Fruit fly (Drosophila melanogaster) whole organism, embryonic: ENCODE data around the gene CG12010.
A peak's percentile ranks its signal among the peaks of the same experiment; 100 is the strongest.

Source experiments
- Aef1 ChIP-seq: fragments of 200-800 bp; sonication (Bioruptor generic); IDR thresholded peaks from 3 replicates; pipeline ENCODE4 v1.3.6; 2022; ENCODE audit warnings: missing biosample characterization, missing genetic modification characterization
- Asciz ChIP-seq: fragments of 200-800 bp; sonication (Bioruptor generic); optimal IDR thresholded peaks from 2 replicates; lab custom pipeline; 2017; ENCODE audit warnings: missing biosample characterization, mild to moderate bottlenecking, missing genetic modification characterization, missing genetic modification reagents
- CG10321 ChIP-seq: fragments of 200-800 bp; sonication (Bioruptor generic); IDR thresholded peaks from 2 replicates; pipeline ENCODE4 v1.3.6; 2022; ENCODE audit warnings: missing biosample characterization, missing genetic modification characterization
- CG10654 ChIP-seq: fragments of 200-800 bp; sonication (Bioruptor generic); optimal IDR thresholded peaks from 2 replicates; lab custom pipeline; 2016; ENCODE audit warnings: missing biosample characterization, missing genetic modification characterization
- CG11085 ChIP-seq: fragments of 200-800 bp; sonication (Bioruptor generic); IDR thresholded peaks from 2 replicates; pipeline ENCODE4 v1.3.6; 2022; ENCODE audit warnings: missing biosample characterization, missing genetic modification characterization
- CG12071 ChIP-seq: fragments of 200-800 bp; sonication (Bioruptor generic); optimal IDR thresholded peaks from 3 replicates; lab custom pipeline; 2018; ENCODE audit warnings: missing biosample characterization, mild to moderate bottlenecking, missing genetic modification characterization
- CG12659 ChIP-seq: fragments of 200-800 bp; sonication (Bioruptor generic); optimal IDR thresholded peaks from 3 replicates; lab custom pipeline; 2017; ENCODE audit warnings: mild to moderate bottlenecking, missing biosample characterization, missing genetic modification reagents, missing genetic modification characterization
- CG13123 ChIP-seq: fragments of 200-800 bp; sonication (Bioruptor generic); optimal IDR thresholded peaks from 2 replicates; lab custom pipeline; 2016; ENCODE audit warnings: missing biosample characterization, missing genetic modification characterization
- CG13287 ChIP-seq: fragments of 200-800 bp; sonication (Bioruptor generic); IDR thresholded peaks from 2 replicates; pipeline ENCODE4 v1.3.6; 2022; ENCODE audit warnings: missing biosample characterization, missing genetic modification characterization; ENCODE audit not compliant: partially characterized antibody
- CG13424 ChIP-seq: fragments of 200-800 bp; sonication (Bioruptor generic); optimal IDR thresholded peaks from 2 replicates; lab custom pipeline; 2019; ENCODE audit warnings: missing biosample characterization, mild to moderate bottlenecking, missing genetic modification characterization, moderate library complexity
- CG15269 ChIP-seq: fragments of 200-800 bp; sonication (Bioruptor generic); optimal IDR thresholded peaks from 2 replicates; lab custom pipeline; 2018; ENCODE audit warnings: missing biosample characterization, mild to moderate bottlenecking, missing genetic modification characterization, moderate library complexity
- CG15479 ChIP-seq: fragments of 200-800 bp; sonication (Bioruptor generic); optimal IDR thresholded peaks from 3 replicates; lab custom pipeline; 2019; ENCODE audit warnings: missing biosample characterization, mild to moderate bottlenecking, missing genetic modification characterization, moderate library complexity
- CG16813 ChIP-seq: fragments of 200-800 bp; sonication (Bioruptor generic); IDR thresholded peaks from 3 replicates; pipeline ENCODE4 v1.3.6; 2022; ENCODE audit warnings: missing biosample characterization, missing genetic modification characterization; ENCODE audit not compliant: partially characterized antibody
- CG16863 ChIP-seq: fragments of 200-800 bp; sonication (Bioruptor generic); optimal IDR thresholded peaks from 3 replicates; lab custom pipeline; 2016; ENCODE audit warnings: missing biosample characterization, missing genetic modification characterization
- CG17359 ChIP-seq: fragments of 200-800 bp; sonication (Bioruptor generic); optimal IDR thresholded peaks from 3 replicates; lab custom pipeline; 2018; ENCODE audit warnings: missing biosample characterization, mild to moderate bottlenecking, missing genetic modification characterization, moderate library complexity
- CG18011 ChIP-seq: fragments of 200-800 bp; sonication (Bioruptor generic); optimal IDR thresholded peaks from 2 replicates; lab custom pipeline; 2017; ENCODE audit warnings: missing biosample characterization, missing genetic modification characterization, mild to moderate bottlenecking, moderate library complexity, missing genotype
- CG2116 ChIP-seq: fragments of 200-800 bp; sonication (Bioruptor generic); optimal IDR thresholded peaks from 3 replicates; lab custom pipeline; 2018; ENCODE audit warnings: missing biosample characterization, mild to moderate bottlenecking, missing genetic modification characterization
- CG30020 ChIP-seq: fragments of 200-800 bp; optimal IDR thresholded peaks from 2 replicates; lab custom pipeline; 2019; ENCODE audit warnings: missing biosample characterization, mild to moderate bottlenecking, missing genetic modification characterization, moderate library complexity
- CG3065 ChIP-seq: fragments of 200-800 bp; sonication (Bioruptor generic); optimal IDR thresholded peaks from 2 replicates; lab custom pipeline; 2016; ENCODE audit warnings: missing biosample characterization, missing genetic modification characterization
- CG3163 ChIP-seq: fragments of 200-800 bp; sonication (Bioruptor generic); optimal IDR thresholded peaks from 3 replicates; lab custom pipeline; 2016; ENCODE audit warnings: missing biosample characterization, missing genetic modification characterization
- CG4282 ChIP-seq: fragments of 200-800 bp; sonication (Bioruptor generic); optimal IDR thresholded peaks from 2 replicates; lab custom pipeline; 2016; ENCODE audit warnings: missing biosample characterization, missing genetic modification characterization
- CG5245 ChIP-seq: fragments of 200-800 bp; sonication (Bioruptor generic); optimal IDR thresholded peaks from 3 replicates; lab custom pipeline; 2016; ENCODE audit warnings: missing biosample characterization, missing genetic modification characterization
- CG6813 ChIP-seq: fragments of 200-800 bp; sonication (Bioruptor generic); optimal IDR thresholded peaks from 2 replicates; lab custom pipeline; 2017; ENCODE audit warnings: missing biosample characterization, missing genetic modification characterization, mild to moderate bottlenecking, moderate library complexity, missing genetic modification reagents
- Dp ChIP-seq: fragments of 200-800 bp; sonication (Bioruptor generic); optimal IDR thresholded peaks from 2 replicates; lab custom pipeline; 2018; ENCODE audit warnings: missing biosample characterization, mild to moderate bottlenecking, missing genetic modification characterization, moderate library complexity
- Elba2 ChIP-seq: fragments of 200-800 bp; sonication (Bioruptor generic); optimal IDR thresholded peaks from 3 replicates; lab custom pipeline; 2016; ENCODE audit warnings: missing biosample characterization, missing genetic modification characterization
- Hmr ChIP-seq: fragments of 200-800 bp; sonication (Bioruptor generic); optimal IDR thresholded peaks from 3 replicates; lab custom pipeline; 2017; ENCODE audit warnings: mild to moderate bottlenecking, missing biosample characterization, missing genetic modification reagents, missing genetic modification characterization
- Hr51 ChIP-seq, 2 experiments: fragments of 200-800 bp; sonication (Bioruptor generic); optimal IDR thresholded peaks; 2 replicates in 1 of 2; 3 replicates in 1 of 2; lab custom pipeline; 2016 to 2018; ENCODE audit warnings: missing biosample characterization in 2 of 2, missing genetic modification characterization in 2 of 2, mild to moderate bottlenecking in 1 of 2, moderate library complexity in 1 of 2
- Jarid2 ChIP-seq: fragments of 200-800 bp; sonication (Bioruptor generic); optimal IDR thresholded peaks from 3 replicates; lab custom pipeline; 2017; ENCODE audit warnings: mild to moderate bottlenecking, missing biosample characterization, missing genetic modification reagents, missing genetic modification characterization
- MTF-1 ChIP-seq: fragments of 200-800 bp; sonication (Bioruptor generic); optimal IDR thresholded peaks from 2 replicates; lab custom pipeline; 2018; ENCODE audit warnings: missing biosample characterization, mild to moderate bottlenecking, missing genetic modification characterization, borderline replicate concordance
- Sry-δ ChIP-seq: fragments of 200-800 bp; sonication (Bioruptor generic); optimal IDR thresholded peaks from 2 replicates; lab custom pipeline; 2016; ENCODE audit warnings: missing biosample characterization, missing genetic modification characterization
- Usf ChIP-seq: fragments of 200-800 bp; sonication (Bioruptor generic); optimal IDR thresholded peaks from 2 replicates; lab custom pipeline; 2017; ENCODE audit warnings: missing genotype, missing biosample characterization, missing genetic modification characterization
- ab ChIP-seq: fragments of 200-800 bp; sonication (Bioruptor generic); optimal IDR thresholded peaks from 2 replicates; lab custom pipeline; 2016; ENCODE audit warnings: missing biosample characterization, missing genetic modification characterization
- ase ChIP-seq: fragments of 200-800 bp; sonication (Bioruptor generic); IDR thresholded peaks from 3 replicates; pipeline ENCODE4 v1.3.6; 2022; ENCODE audit warnings: missing biosample characterization, missing genetic modification characterization
- cas ChIP-seq: fragments of 200-800 bp; sonication (Bioruptor generic); IDR thresholded peaks from 2 replicates; pipeline ENCODE4 v1.3.6; 2022; ENCODE audit warnings: missing biosample characterization, missing genetic modification characterization
- cg ChIP-seq: fragments of 200-800 bp; sonication (Bioruptor generic); optimal IDR thresholded peaks from 3 replicates; lab custom pipeline; 2019; ENCODE audit warnings: missing biosample characterization, mild to moderate bottlenecking, missing genetic modification characterization, moderate library complexity
- chif ChIP-seq, 2 experiments: fragments of 200-800 bp; sonication (Bioruptor generic); optimal IDR thresholded peaks; 3 replicates each; lab custom pipeline; 2016; ENCODE audit warnings: missing biosample characterization in 2 of 2, missing genetic modification characterization in 2 of 2
- ci ChIP-seq: fragments of 200-800 bp; sonication (Bioruptor generic); IDR thresholded peaks from 3 replicates; pipeline ENCODE4 v1.3.6; 2022; ENCODE audit warnings: missing biosample characterization, missing genetic modification characterization
- dati ChIP-seq: fragments of 200-800 bp; sonication (Bioruptor generic); IDR thresholded peaks from 2 replicates; pipeline ENCODE4 v1.3.6; 2022; ENCODE audit warnings: missing biosample characterization, missing genetic modification characterization
- dmrt11E ChIP-seq: fragments of 200-800 bp; sonication (Bioruptor generic); optimal IDR thresholded peaks from 3 replicates; lab custom pipeline; 2018; ENCODE audit warnings: missing biosample characterization, mild to moderate bottlenecking, missing genetic modification characterization, moderate library complexity
- dmrt99B ChIP-seq: fragments of 200-800 bp; sonication (Bioruptor generic); optimal IDR thresholded peaks from 2 replicates; lab custom pipeline; 2018; ENCODE audit warnings: missing biosample characterization, mild to moderate bottlenecking, missing genetic modification characterization, moderate library complexity
- gsb ChIP-seq: fragments of 200-800 bp; sonication (Bioruptor generic); IDR thresholded peaks from 2 replicates; pipeline ENCODE4 v1.3.6; 2022; ENCODE audit warnings: missing biosample characterization, missing genetic modification characterization
- kah ChIP-seq: fragments of 200-800 bp; sonication (Bioruptor generic); optimal IDR thresholded peaks from 2 replicates; lab custom pipeline; 2018; ENCODE audit warnings: missing biosample characterization, mild to moderate bottlenecking, missing genetic modification characterization
- nerfin-1 ChIP-seq: fragments of 200-800 bp; sonication (Bioruptor generic); optimal IDR thresholded peaks from 3 replicates; lab custom pipeline; 2019; ENCODE audit warnings: missing biosample characterization, mild to moderate bottlenecking, missing genetic modification characterization, moderate library complexity
- pfk ChIP-seq: fragments of 200-800 bp; sonication (Bioruptor generic); optimal IDR thresholded peaks from 2 replicates; lab custom pipeline; 2018; ENCODE audit warnings: missing biosample characterization, mild to moderate bottlenecking, missing genetic modification characterization, moderate library complexity
- ranshi ChIP-seq: fragments of 200-800 bp; sonication (Bioruptor generic); IDR thresholded peaks from 2 replicates; pipeline ENCODE4 v1.3.6; 2022; ENCODE audit warnings: missing biosample characterization, missing genetic modification characterization
- salm ChIP-seq: fragments of 200-800 bp; sonication (Bioruptor generic); optimal IDR thresholded peaks from 2 replicates; lab custom pipeline; 2018; ENCODE audit warnings: missing biosample characterization, mild to moderate bottlenecking, missing genetic modification characterization
- unc-4 ChIP-seq: fragments of 200-800 bp; sonication (Bioruptor generic); IDR thresholded peaks from 2 replicates; pipeline ENCODE4 v1.3.6; 2022; ENCODE audit warnings: missing biosample characterization, missing genetic modification characterization; ENCODE audit not compliant: partially characterized antibody

The CG12010 gene

DNA sequence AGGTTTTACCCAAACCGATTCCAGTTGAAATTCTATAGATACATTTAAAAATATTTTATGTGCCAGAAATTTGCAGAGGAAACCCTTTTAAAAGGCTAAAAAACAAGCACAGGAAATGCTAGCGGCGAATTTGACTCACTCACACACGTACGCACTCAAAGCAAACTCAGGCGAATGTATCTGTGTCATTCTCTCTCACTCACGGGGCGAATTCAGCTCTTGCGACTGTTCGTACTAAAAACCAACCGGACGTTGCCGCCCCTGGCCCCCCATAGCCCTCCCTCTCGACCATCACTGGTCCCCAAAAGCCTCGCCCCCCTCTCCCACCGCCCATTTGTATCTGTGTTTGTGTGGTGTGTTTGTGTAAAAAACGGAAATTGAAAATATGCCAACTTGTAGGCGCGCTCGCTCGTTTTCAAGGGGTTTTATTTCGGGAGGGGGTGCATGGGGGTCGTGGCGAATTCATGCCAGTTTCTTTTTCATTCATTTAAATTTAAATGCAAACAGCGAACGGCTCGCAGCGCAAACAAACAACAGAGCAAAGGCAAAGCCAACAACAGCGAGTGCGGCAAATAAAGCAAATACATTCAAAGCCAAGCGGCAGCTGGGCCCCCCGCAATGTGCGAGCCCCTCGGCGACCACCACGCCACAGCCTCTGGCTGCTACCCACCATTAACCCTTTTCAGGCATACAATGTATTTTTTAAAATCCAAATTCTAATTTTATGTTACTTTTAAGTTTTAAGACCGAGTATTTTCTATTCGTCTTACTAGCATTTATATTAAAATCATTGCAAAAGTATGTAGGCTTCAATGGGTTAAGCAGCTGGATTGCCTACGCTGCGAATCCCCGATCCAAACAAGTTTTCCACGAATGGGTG, 44.4 kb downstream of the CG12010 start (continued):
- no peak for TF ChIP-seq dmrt11E (tag; lab: Kevin White, UChicago)
- TF ChIP-seq CG4282 (GFP tag; lab: Kevin White, UChicago), result peak; percentile 30
- peak; percentile 85 for TF ChIP-seq ci
- TF ChIP-seq CG12071 (GFP tag; lab: Kevin White, UChicago), result peak; percentile 81
- TF ChIP-seq cg (GFP tag; lab: Kevin White, UChicago), result peak; percentile 95
- TF ChIP-seq Elba2 (GFP tag; lab: Kevin White, UChicago), result no peak
- TF ChIP-seq Asciz (GFP tag; lab: Kevin White, UChicago), result peak; percentile 31
- TF ChIP-seq Jarid2 (GFP tag; lab: Kevin White, UChicago), result peak; percentile 40
- TF ChIP-seq CG16813 (GFP tag; lab: Robert Waterston, UW), result no peak; the same call in 2 of the 3 replicates
- peak; percentile 50 for TF ChIP-seq CG13424 (tag; lab: Kevin White, UChicago)
- TF ChIP-seq dati (GFP tag; lab: Robert Waterston, UW), result peak; percentile 70; the same call in 1 of the 2 replicates
- peak; percentile 71 for TF ChIP-seq CG11085 (GFP tag; lab: Robert Waterston, UW)
- TF ChIP-seq CG3163 (GFP tag; lab: Kevin White, UChicago), result peak; percentile 23
- TF ChIP-seq CG10654 (GFP tag; lab: Kevin White, UChicago), result peak; percentile 26
- no peak for TF ChIP-seq CG15479 (GFP tag; lab: Kevin White, UChicago)
- peak; percentile 31 for TF ChIP-seq kah (GFP tag; lab: Kevin White, UChicago)
- peak; percentile 63; the same call in 1 of the 2 replicates for TF ChIP-seq cas (GFP tag; lab: Robert Waterston, UW)
- peak; percentile 78 for TF ChIP-seq ase
- TF ChIP-seq Dp, result no peak
- TF ChIP-seq CG13123 (GFP tag; lab: Kevin White, UChicago), result peak; percentile 0
- peak; percentile 47 for TF ChIP-seq CG16863
- peak; percentile 25 for TF ChIP-seq salm (tag; lab: Kevin White, UChicago)
- TF ChIP-seq CG12659 (GFP tag; lab: Kevin White, UChicago), result peak; percentile 76
- TF ChIP-seq CG18011, result peak; percentile 11
- TF ChIP-seq Sry-δ (GFP tag; lab: Kevin White, UChicago), result peak; percentile 27
- TF ChIP-seq gsb, result peak; percentile 59
- TF ChIP-seq Hmr, result peak; percentile 77
- TF ChIP-seq CG10321, result peak; percentile 57
- TF ChIP-seq Usf (GFP tag; lab: Kevin White, UChicago), result peak; percentile 21
- peak; percentile 6 for TF ChIP-seq CG5245 (GFP tag; lab: Kevin White, UChicago)
- peak; percentile 84 for TF ChIP-seq ranshi (GFP tag; lab: Robert Waterston, UW)
- TF ChIP-seq pfk (GFP tag; lab: Kevin White, UChicago), result peak; percentile 72
- peak; percentile 50 for TF ChIP-seq MTF-1 (GFP tag; lab: Kevin White, UChicago)
- TF ChIP-seq CG3065, result no peak
- TF ChIP-seq CG30020, result no peak
- peak; percentile 82 for TF ChIP-seq dmrt99B (tag; lab: Kevin White, UChicago)
- TF ChIP-seq nerfin-1 (tag; lab: Kevin White, UChicago), result peak; percentile 19
- TF ChIP-seq chif (GFP tag; optimal IDR thresholded peaks at IDR 0.05; lab: Kevin White, UChicago), result peak; percentile 2 to 37
- peak; percentile 84 for TF ChIP-seq CG17359 (tag; lab: Kevin White, UChicago)
- peak; percentile 79 for TF ChIP-seq Aef1
- peak; percentile 80 for TF ChIP-seq CG6813 (GFP tag; lab: Kevin White, UChicago)
- TF ChIP-seq CG13287 (GFP tag; lab: Robert Waterston, UW), result no peak; the same call in 1 of the 2 replicates
- TF ChIP-seq ab (GFP tag; lab: Kevin White, UChicago), result no peak
- peak; percentile 20 for TF ChIP-seq CG2116 (GFP tag; lab: Kevin White, UChicago)
- TF ChIP-seq unc-4 (GFP tag; lab: Robert Waterston, UW), result peak; percentile 30; the same call in 1 of the 2 replicates
- peak; percentile 59 to 78 for TF ChIP-seq Hr51 (GFP tag; optimal IDR thresholded peaks at IDR 0.05; lab: Kevin White, UChicago)
- TF ChIP-seq CG15269 (tag; lab: Kevin White, UChicago), result peak; percentile 76
